Worm (Caenorhabditis elegans): ENCODE measurements around the gene R148.8.

DNA sequence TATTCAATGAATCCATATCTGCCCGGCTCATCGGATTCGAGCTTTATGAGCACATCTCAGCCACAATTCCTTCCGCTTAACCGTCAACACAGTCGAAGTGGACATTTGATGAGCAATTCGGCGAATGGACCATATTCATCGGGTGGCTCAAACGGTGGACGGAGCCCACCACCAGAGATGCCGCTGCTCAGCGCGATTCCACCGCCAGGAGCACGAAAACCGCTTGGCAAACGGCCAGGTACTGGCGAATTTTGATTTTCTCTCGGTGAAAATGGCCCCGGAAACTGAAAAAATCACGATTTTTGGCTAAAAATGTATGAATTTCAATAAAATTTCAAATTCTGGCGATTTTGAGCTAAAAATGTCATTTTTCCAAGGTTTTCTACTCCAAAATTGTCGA lies 11.4 kb upstream of the R148.8 start:
- TF ChIP-seq lin-15B (tag; optimal IDR thresholded peaks at IDR 0.05) (no peak), ceh-82 (tag; optimal IDR thresholded peaks at IDR 0.05) (no peak), pha-4 (tag; optimal IDR thresholded peaks at IDR 0.05) (no peak), skn-1 (tag; optimal IDR thresholded peaks at IDR 0.05) (no peak)
